Worm (Caenorhabditis elegans) whole organism, L3 larva: ENCODE data around the gene ZK971.1.
"Not testable (repeated sequence)": the region's sequence is repeated elsewhere in the genome, so short reads cannot be mapped to it uniquely, and the experiment has no call there.

ENCODE experiments used
- R02D3.7 ChIP-seq: fragments of 150-350 bp; optimal IDR thresholded peaks from 2 replicates; lab custom pipeline; 2014; ENCODE audit warnings: missing biosample characterization, missing genetic modification characterization
- aly-2 ChIP-seq: fragments of 150-350 bp; optimal IDR thresholded peaks from 2 replicates; lab custom pipeline; 2014; ENCODE audit warnings: missing biosample characterization, missing genetic modification characterization
- ama-1 ChIP-seq: fragments of 150-350 bp; optimal IDR thresholded peaks from 2 replicates; lab custom pipeline; 2018
- ceh-28 ChIP-seq: fragments of 150-350 bp; optimal IDR thresholded peaks from 2 replicates; lab custom pipeline; 2014; ENCODE audit warnings: missing biosample characterization, missing genetic modification reagents, missing genetic modification characterization
- ceh-82 ChIP-seq: fragments of 150-350 bp; optimal IDR thresholded peaks from 2 replicates; lab custom pipeline; 2014; ENCODE audit warnings: missing biosample characterization, missing genetic modification characterization
- ceh-9 ChIP-seq: sonication (generic microtip); optimal IDR thresholded peaks from 2 replicates; lab custom pipeline; 2018; ENCODE audit warnings: missing biosample characterization, missing genetic modification characterization
- daf-12 ChIP-seq: fragments of 150-350 bp; optimal IDR thresholded peaks from 2 replicates; lab custom pipeline; 2014; ENCODE audit warnings: missing biosample characterization, missing genetic modification reagents, missing genetic modification characterization
- elt-1 ChIP-seq: fragments of 150-350 bp; optimal IDR thresholded peaks from 2 replicates; lab custom pipeline; 2014; ENCODE audit warnings: missing biosample characterization, missing genetic modification characterization
- elt-2 ChIP-seq: sonication (generic microtip); optimal IDR thresholded peaks from 2 replicates; lab custom pipeline; 2016; ENCODE audit warnings: missing genetic modification reagents, mild to moderate bottlenecking, missing genetic modification characterization, missing compliant biosample characterization
- elt-3 ChIP-seq, 3 experiments: fragments of 150-350 bp in 1 of 3; sonication (generic microtip) in 2 of 3; optimal IDR thresholded peaks; 2 replicates in 2 of 3; 4 replicates in 1 of 3; lab custom pipeline; 2014 to 2017; ENCODE audit warnings: missing biosample characterization in 3 of 3, missing genetic modification characterization in 3 of 3
- eor-1 ChIP-seq, 2 experiments: fragments of 150-350 bp; optimal IDR thresholded peaks; 2 replicates each; lab custom pipeline; 2014 to 2018; ENCODE audit warnings: missing biosample characterization in 2 of 2, missing genetic modification characterization in 2 of 2
- fkh-10 ChIP-seq: sonication (generic microtip); optimal IDR thresholded peaks from 2 replicates; lab custom pipeline; 2017; ENCODE audit warnings: missing biosample characterization, missing genetic modification reagents, missing genetic modification characterization
- fkh-2 ChIP-seq: fragments of 150-350 bp; optimal IDR thresholded peaks from 2 replicates; lab custom pipeline; 2014; ENCODE audit warnings: missing biosample characterization, missing genetic modification reagents, missing genetic modification characterization
- fos-1 ChIP-seq: fragments of 150-350 bp; optimal IDR thresholded peaks from 2 replicates; lab custom pipeline; 2014; ENCODE audit warnings: missing biosample characterization, missing genetic modification characterization
- hmg-11 ChIP-seq: sonication (generic microtip); optimal IDR thresholded peaks from 2 replicates; lab custom pipeline; 2016; ENCODE audit warnings: missing genetic modification characterization, missing compliant biosample characterization
- jun-1 ChIP-seq: fragments of 150-350 bp; optimal IDR thresholded peaks from 2 replicates; lab custom pipeline; 2014; ENCODE audit warnings: missing biosample characterization, missing genetic modification reagents, missing genetic modification characterization
- lin-15B ChIP-seq: fragments of 150-350 bp; optimal IDR thresholded peaks from 2 replicates; lab custom pipeline; 2014; ENCODE audit warnings: missing biosample characterization, missing genetic modification characterization
- lin-39 ChIP-seq: fragments of 150-350 bp; optimal IDR thresholded peaks from 2 replicates; lab custom pipeline; 2018; ENCODE audit warnings: missing biosample characterization, missing genetic modification reagents, missing genetic modification characterization
- lsy-12 ChIP-seq: sonication (generic microtip); optimal IDR thresholded peaks from 2 replicates; lab custom pipeline; 2016; ENCODE audit warnings: mild to moderate bottlenecking, missing genetic modification characterization, missing compliant biosample characterization
- mdl-1 ChIP-seq: fragments of 150-350 bp; optimal IDR thresholded peaks from 2 replicates; lab custom pipeline; 2014; ENCODE audit warnings: missing biosample characterization, missing genetic modification characterization
- mml-1 ChIP-seq: fragments of 150-350 bp; sonication (generic microtip); optimal IDR thresholded peaks from 3 replicates; lab custom pipeline; 2014; ENCODE audit warnings: missing biosample characterization, missing genetic modification characterization
- nfya-1 ChIP-seq: sonication (generic microtip); optimal IDR thresholded peaks from 2 replicates; lab custom pipeline; 2017; ENCODE audit warnings: missing genetic modification characterization, mild to moderate bottlenecking, missing compliant biosample characterization, antibody characterized with exemption, moderate library complexity; ENCODE audit not compliant: insufficient read depth
- nhr-12 ChIP-seq: fragments of 150-350 bp; optimal IDR thresholded peaks from 2 replicates; lab custom pipeline; 2014; ENCODE audit warnings: missing biosample characterization, missing genetic modification characterization
- nhr-25 ChIP-seq: sonication (generic microtip); optimal IDR thresholded peaks from 2 replicates; lab custom pipeline; 2017; ENCODE audit warnings: missing biosample characterization, missing genetic modification characterization
- nhr-28 ChIP-seq: fragments of 150-350 bp; optimal IDR thresholded peaks from 2 replicates; lab custom pipeline; 2014; ENCODE audit warnings: missing biosample characterization, missing genetic modification characterization
- nhr-43 ChIP-seq: sonication (generic microtip); optimal IDR thresholded peaks from 2 replicates; lab custom pipeline; 2016; ENCODE audit warnings: mild to moderate bottlenecking, missing genetic modification characterization, missing compliant biosample characterization; ENCODE audit not compliant: poor library complexity, severe bottlenecking
- nhr-67 ChIP-seq: fragments of 150-350 bp; optimal IDR thresholded peaks from 2 replicates; lab custom pipeline; 2014; ENCODE audit warnings: missing biosample characterization, missing genetic modification characterization
- nhr-76 ChIP-seq: fragments of 150-350 bp; sonication (generic microtip); optimal IDR thresholded peaks from 5 replicates; lab custom pipeline; 2014; ENCODE audit warnings: missing biosample characterization, missing genetic modification characterization
- nhr-77 ChIP-seq: fragments of 150-350 bp; optimal IDR thresholded peaks from 2 replicates; lab custom pipeline; 2014; ENCODE audit warnings: missing biosample characterization, missing genetic modification characterization
- pha-4 ChIP-seq: fragments of 150-350 bp; optimal IDR thresholded peaks from 2 replicates; lab custom pipeline; 2014; ENCODE audit warnings: missing biosample characterization, missing genetic modification reagents, missing genetic modification characterization
- pqm-1 ChIP-seq: fragments of 150-350 bp; optimal IDR thresholded peaks from 2 replicates; lab custom pipeline; 2017; ENCODE audit warnings: missing biosample characterization, missing genetic modification characterization, inconsistent platforms
- skn-1 ChIP-seq: fragments of 150-350 bp; optimal IDR thresholded peaks from 2 replicates; lab custom pipeline; 2014; ENCODE audit warnings: missing biosample characterization, missing genetic modification characterization
- snpc-4 ChIP-seq: fragments of 150-350 bp; optimal IDR thresholded peaks from 2 replicates; lab custom pipeline; 2014; ENCODE audit warnings: missing biosample characterization, missing genetic modification characterization
- tbx-2 ChIP-seq: sonication (generic microtip); optimal IDR thresholded peaks from 2 replicates; lab custom pipeline; 2016; ENCODE audit warnings: mild to moderate bottlenecking, missing genetic modification characterization, missing compliant biosample characterization
- unc-39 ChIP-seq: sonication (generic microtip); optimal IDR thresholded peaks from 4 replicates; lab custom pipeline; 2017; ENCODE audit warnings: missing biosample characterization, missing genetic modification characterization
- ztf-4 ChIP-seq: fragments of 150-350 bp; optimal IDR thresholded peaks from 2 replicates; lab custom pipeline; 2014; ENCODE audit warnings: missing biosample characterization, missing genetic modification characterization

Gene ZK971.1

DNA sequence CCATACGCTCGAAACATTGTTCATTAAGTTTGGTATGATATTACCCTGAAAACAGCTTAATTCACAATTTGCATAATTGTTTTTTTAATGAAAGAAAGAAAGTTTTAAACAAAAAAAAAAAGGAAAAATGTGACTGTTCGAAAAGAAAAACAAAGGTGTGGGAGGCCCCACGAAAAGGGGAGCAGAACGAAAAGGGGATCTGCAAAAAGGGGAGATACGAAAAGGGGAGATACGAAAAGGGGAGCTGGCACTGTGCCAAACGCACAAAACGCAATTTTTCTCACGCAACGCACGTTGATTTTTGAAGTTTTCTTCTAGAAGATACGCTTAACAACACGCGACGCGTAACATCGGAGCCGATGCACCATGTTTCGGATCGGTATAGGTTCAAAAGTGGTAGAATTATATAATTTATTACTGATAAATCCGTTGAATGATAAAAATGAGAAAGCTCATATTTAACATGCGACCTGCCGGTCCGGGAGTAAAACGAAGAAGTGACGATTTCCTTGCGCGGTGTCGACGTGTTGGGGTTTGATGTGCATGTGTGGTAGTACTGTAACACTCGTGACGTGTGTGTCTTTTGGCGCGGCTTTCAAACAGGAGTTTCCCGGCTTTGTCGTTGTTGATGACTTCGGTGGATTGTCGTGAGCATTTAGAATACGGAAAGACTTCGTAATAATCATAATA lies 31.7 kb downstream of the ZK971.1 start, which contains the start of gene nrde-2:
Gene nrde-2, minus strand, starts transcription at position 45 of the 690 bp plus-strand sequence.
- not testable (repeated sequence) for TF ChIP-seq ceh-82, snpc-4, nhr-77 (tag; lab: Kevin White, UChicago)

DNA sequence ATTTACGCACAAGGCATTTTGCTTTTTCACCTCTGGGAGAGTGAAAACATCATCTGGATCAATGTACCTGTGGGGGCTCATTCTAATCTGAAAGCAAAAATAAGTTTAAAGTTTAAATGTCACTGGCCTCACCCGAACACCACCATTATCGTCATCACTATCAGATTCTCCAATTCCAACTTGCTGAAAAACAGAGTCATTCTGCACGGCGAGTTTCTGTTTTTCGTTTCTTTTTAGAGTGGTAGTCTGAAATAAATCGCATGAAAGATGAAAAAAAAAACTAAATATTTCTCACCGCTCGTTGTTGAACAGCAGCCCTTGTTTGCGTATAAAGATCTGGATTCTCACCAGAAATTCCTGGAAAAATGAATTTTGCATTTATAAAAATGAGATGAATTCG lies 32.3 kb downstream of the ZK971.1 start:
- no peak for TF ChIP-seq elt-1 (tag; lab: Kevin White, UChicago)
- TF ChIP-seq nhr-25, result no peak
- TF ChIP-seq nhr-28 (tag; lab: Kevin White, UChicago), result no peak
- no peak for TF ChIP-seq tbx-2
- no peak for TF ChIP-seq fkh-2 (tag; lab: Kevin White, UChicago)
- no peak for TF ChIP-seq R02D3.7 (tag; lab: Kevin White, UChicago)
- TF ChIP-seq elt-3 (tag; optimal IDR thresholded peaks at IDR 0.05; lab: Kevin White, UChicago), result no peak
- TF ChIP-seq aly-2 (tag; lab: Kevin White, UChicago), result no peak
- TF ChIP-seq lsy-12, result no peak
- no peak for TF ChIP-seq jun-1 (tag; lab: Kevin White, UChicago)
- no peak for TF ChIP-seq mdl-1 (tag; lab: Kevin White, UChicago)
- TF ChIP-seq eor-1 (tag; optimal IDR thresholded peaks at IDR 0.05; lab: Kevin White, UChicago), result no peak
- no peak for TF ChIP-seq nhr-12 (tag; lab: Kevin White, UChicago)
- TF ChIP-seq unc-39 (tag; lab: Kevin White, UChicago), result no peak
- no peak for TF ChIP-seq ceh-9 (tag; lab: Kevin White, UChicago)
- no peak for TF ChIP-seq skn-1
- no peak for TF ChIP-seq ama-1 (lab: Kevin White, UChicago)
- no peak for TF ChIP-seq pqm-1 (tag; lab: Kevin White, UChicago)
- no peak for TF ChIP-seq nfya-1 (tag; lab: Kevin White, UChicago)

DNA sequence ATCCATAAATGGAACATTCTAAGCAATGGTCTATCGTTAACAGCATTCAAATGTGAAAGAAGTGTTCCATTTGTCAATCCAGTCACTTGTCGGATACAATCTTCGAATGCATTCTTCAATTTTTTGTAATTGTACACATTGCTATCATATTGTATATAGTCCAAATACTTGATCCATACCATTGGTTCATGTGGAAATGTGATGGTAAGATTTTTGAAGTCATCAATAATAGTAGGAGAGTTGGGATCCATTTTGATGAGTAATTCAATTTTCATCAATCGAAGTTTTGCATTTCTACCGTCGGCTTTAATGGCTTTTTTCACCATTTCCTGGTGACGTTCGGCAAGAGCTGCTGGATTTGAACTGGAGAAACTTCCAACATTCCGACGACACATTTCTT lies 33.8 kb downstream of the ZK971.1 start:
- TF ChIP-seq ceh-82 (tag; lab: Kevin White, UChicago) (no peak), ceh-28 (tag; lab: Kevin White, UChicago) (no peak), ztf-4 (no peak), nhr-25 (no peak), elt-2 (tag; lab: Kevin White, UChicago) (no peak), nfya-1 (tag; lab: Kevin White, UChicago) (no peak), elt-3 (tag; optimal IDR thresholded peaks at IDR 0.05; lab: Kevin White, UChicago) (no peak)

DNA sequence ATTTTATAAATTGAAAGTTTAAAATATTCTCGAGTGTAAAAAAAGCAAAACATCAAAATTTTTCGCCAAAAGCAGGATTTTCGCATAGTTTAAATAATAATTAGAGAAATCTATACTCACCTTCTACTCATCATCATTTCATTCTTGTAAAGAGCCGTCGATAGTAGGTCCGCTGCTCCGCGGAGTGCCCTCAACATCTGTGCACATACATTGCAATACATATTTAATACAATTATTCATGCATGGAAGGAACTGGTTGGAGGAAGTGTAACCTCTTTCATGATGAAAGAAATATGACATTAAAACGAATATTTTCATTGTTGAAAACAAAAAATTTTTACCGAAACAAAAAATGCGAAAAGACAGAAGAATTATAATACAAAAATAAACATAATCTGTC lies 37.2 kb downstream of the ZK971.1 start, which contains the start of gene mrps-14:
Gene mrps-14, minus strand, starts transcription at position 197 of the 400 bp plus-strand sequence.
- TF ChIP-seq pha-4 (tag; lab: Kevin White, UChicago) (no peak), R02D3.7 (tag; lab: Kevin White, UChicago) (no peak), nhr-25 (no peak), nhr-76 (tag; lab: Kevin White, UChicago) (no peak), fos-1 (no peak), snpc-4 (tag; lab: Kevin White, UChicago) (no peak)

DNA sequence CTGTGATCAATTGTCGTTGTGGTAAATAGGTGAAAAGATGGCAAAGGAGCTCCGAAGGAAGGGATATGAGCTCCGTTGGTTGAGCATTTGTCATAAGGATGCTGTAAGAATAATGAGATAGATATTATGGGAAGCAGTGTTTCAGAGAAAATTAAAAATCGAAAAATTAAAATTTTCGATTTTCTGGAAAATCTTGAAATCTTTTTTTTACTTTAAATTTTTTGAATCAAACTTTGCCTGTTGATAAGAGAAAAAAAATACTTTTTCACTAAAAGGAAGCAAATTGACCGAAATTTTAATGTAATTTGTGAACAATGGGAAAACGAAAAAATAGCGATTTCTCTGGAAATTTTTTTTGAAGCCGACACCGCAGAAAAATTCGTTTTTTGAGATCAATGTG lies 39.9 kb downstream of the ZK971.1 start, which contains the start of gene mec-15:
Gene mec-15, minus strand, starts transcription at position 101 of the 400 bp plus-strand sequence.
- TF ChIP-seq eor-1 (tag; optimal IDR thresholded peaks at IDR 0.05; lab: Kevin White, UChicago), result no peak
- TF ChIP-seq fos-1, result no peak
- no peak for TF ChIP-seq jun-1 (tag; lab: Kevin White, UChicago)
- no peak for TF ChIP-seq mml-1 (tag; lab: Kevin White, UChicago)
- no peak for TF ChIP-seq nhr-12 (tag; lab: Kevin White, UChicago)
- TF ChIP-seq daf-12 (tag; lab: Kevin White, UChicago), result no peak
- TF ChIP-seq elt-2 (tag; lab: Kevin White, UChicago), result no peak
- no peak for TF ChIP-seq pha-4 (tag; lab: Kevin White, UChicago)
- no peak for TF ChIP-seq snpc-4 (tag; lab: Kevin White, UChicago)
- TF ChIP-seq lin-39 (tag; lab: Kevin White, UChicago), result no peak
- no peak for TF ChIP-seq tbx-2
- no peak for TF ChIP-seq pqm-1 (tag; lab: Kevin White, UChicago)
- no peak for TF ChIP-seq fkh-10 (GFP tag; lab: Kevin White, UChicago)
- TF ChIP-seq nhr-77 (tag; lab: Kevin White, UChicago), result no peak
- no peak for TF ChIP-seq lsy-12
- no peak for TF ChIP-seq nhr-67
- TF ChIP-seq hmg-11 (tag; lab: Kevin White, UChicago), result no peak
- no peak for TF ChIP-seq nhr-43 (tag; lab: Kevin White, UChicago)
- TF ChIP-seq elt-1 (tag; lab: Kevin White, UChicago), result no peak
- no peak for TF ChIP-seq lin-15B (tag; lab: Kevin White, UChicago)
